Worm (Caenorhabditis elegans) whole organism, young adult: ENCODE measurements around the gene C40A11.7.

ENCODE experiments used
- F22D6.2 ChIP-seq: sonication (generic microtip); optimal IDR thresholded peaks from 2 replicates; lab custom pipeline; 2016; ENCODE audit warnings: mild to moderate bottlenecking, missing genetic modification characterization, missing compliant biosample characterization
- F23B12.7 ChIP-seq: sonication (generic microtip); optimal IDR thresholded peaks from 2 replicates; lab custom pipeline; 2017; ENCODE audit warnings: missing genetic modification characterization, mild to moderate bottlenecking, missing compliant biosample characterization, antibody characterized with exemption, moderate library complexity; ENCODE audit not compliant: insufficient read depth
- F33H1.4 ChIP-seq: fragments of 200-800 bp; sonication (Bioruptor generic); IDR thresholded peaks from 2 replicates; pipeline ENCODE4 v1.3.6; 2022; ENCODE audit warnings: missing genetic modification reagents, missing genetic modification characterization, missing compliant biosample characterization
- F49E8.2 ChIP-seq: sonication (generic microtip); optimal IDR thresholded peaks from 3 replicates; lab custom pipeline; 2017; ENCODE audit warnings: missing genetic modification characterization, mild to moderate bottlenecking, missing compliant biosample characterization, antibody characterized with exemption, moderate library complexity; ENCODE audit not compliant: insufficient read depth
- F52B5.7 ChIP-seq: sonication (generic microtip); optimal IDR thresholded peaks from 2 replicates; lab custom pipeline; 2016; ENCODE audit warnings: mild to moderate bottlenecking, missing genetic modification characterization, missing compliant biosample characterization
- Y53F4B.3 ChIP-seq: fragments of 200-800 bp; sonication (Bioruptor generic); IDR thresholded peaks from 2 replicates; pipeline ENCODE4 v1.3.6; 2022; ENCODE audit warnings: missing genetic modification reagents, missing genetic modification characterization, missing compliant biosample characterization
- Y67H2A.10 ChIP-seq: fragments of 200-800 bp; sonication (Bioruptor generic); conservative IDR thresholded peaks from 2 replicates; pipeline ENCODE4 v1.3.6; 2022; ENCODE audit warnings: missing genetic modification reagents, missing genetic modification characterization, missing compliant biosample characterization
- Y95B8A.8 ChIP-seq: fragments of 200-800 bp; sonication (Bioruptor generic); IDR thresholded peaks from 2 replicates; pipeline ENCODE4 v1.3.6; 2022; ENCODE audit warnings: missing genetic modification reagents, missing genetic modification characterization, missing compliant biosample characterization
- ZK185.1 ChIP-seq: sonication (generic microtip); optimal IDR thresholded peaks from 2 replicates; lab custom pipeline; 2016; ENCODE audit warnings: mild to moderate bottlenecking, missing genetic modification characterization, missing compliant biosample characterization; ENCODE audit not compliant: poor library complexity, severe bottlenecking
- ama-1 ChIP-seq, 3 experiments: fragments of 150-350 bp in 1 of 3; sonication (generic microtip) in 2 of 3; optimal IDR thresholded peaks; 2 replicates each; lab custom pipeline; 2014 to 2018; ENCODE audit warnings: missing biosample characterization in 2 of 3, missing genetic modification characterization in 2 of 3, missing genetic modification reagents in 2 of 3
- cebp-2 ChIP-seq: fragments of 200-800 bp; sonication (Bioruptor generic); IDR thresholded peaks from 2 replicates; pipeline ENCODE4 v1.3.6; 2022; ENCODE audit warnings: missing genetic modification characterization, missing compliant biosample characterization
- ceh-100 ChIP-seq: fragments of 200-800 bp; sonication (Bioruptor generic); IDR thresholded peaks from 2 replicates; pipeline ENCODE4 v1.3.6; 2022; ENCODE audit warnings: missing genetic modification reagents, missing genetic modification characterization, missing compliant biosample characterization
- ceh-58 ChIP-seq: fragments of 200-800 bp; sonication (Bioruptor generic); IDR thresholded peaks from 2 replicates; pipeline ENCODE4 v1.3.6; 2022; ENCODE audit warnings: missing genetic modification characterization, missing compliant biosample characterization
- ceh-79 ChIP-seq: sonication (generic microtip); optimal IDR thresholded peaks from 2 replicates; lab custom pipeline; 2017; ENCODE audit warnings: mild to moderate bottlenecking, missing genetic modification characterization, missing compliant biosample characterization
- dpff-1 ChIP-seq: sonication (generic microtip); optimal IDR thresholded peaks from 2 replicates; lab custom pipeline; 2017; ENCODE audit warnings: mild to moderate bottlenecking, missing genetic modification characterization, missing compliant biosample characterization
- dpl-1 ChIP-seq: fragments of 150-350 bp; optimal IDR thresholded peaks from 2 replicates; lab custom pipeline; 2014; ENCODE audit warnings: missing biosample characterization, missing genetic modification reagents, missing genetic modification characterization
- egrh-3 ChIP-seq: fragments of 200-800 bp; sonication (Bioruptor generic); IDR thresholded peaks from 2 replicates; pipeline ENCODE4 v1.3.6; 2022; ENCODE audit warnings: missing genetic modification reagents, missing genetic modification characterization, missing compliant biosample characterization
- him-1 ChIP-seq: sonication (generic microtip); optimal IDR thresholded peaks from 2 replicates; lab custom pipeline; 2016; ENCODE audit warnings: missing genotype, missing genetic modification reagents, missing genetic modification characterization, missing compliant biosample characterization
- hrde-1 ChIP-seq: sonication (generic microtip); optimal IDR thresholded peaks from 2 replicates; lab custom pipeline; 2016; ENCODE audit warnings: missing genetic modification characterization, mild to moderate bottlenecking, missing compliant biosample characterization, moderate library complexity, missing genotype, missing genetic modification reagents, borderline replicate concordance
- lin-35 ChIP-seq, 3 experiments: fragments of 150-350 bp in 2 of 3; sonication (generic microtip) in 1 of 3; optimal IDR thresholded peaks; 2 replicates each; lab custom pipeline; 2014 to 2018; ENCODE audit warnings: missing biosample characterization in 3 of 3, missing genetic modification characterization in 3 of 3, missing genetic modification reagents in 3 of 3
- madf-10 ChIP-seq: sonication (generic microtip); optimal IDR thresholded peaks from 2 replicates; lab custom pipeline; 2016; ENCODE audit warnings: mild to moderate bottlenecking, missing genetic modification characterization, missing compliant biosample characterization
- madf-3 ChIP-seq: fragments of 200-800 bp; sonication (Bioruptor generic); IDR thresholded peaks from 2 replicates; pipeline ENCODE4 v1.3.6; 2022; ENCODE audit warnings: missing genetic modification reagents, missing genetic modification characterization, missing compliant biosample characterization
- mcd-1 ChIP-seq: fragments of 200-800 bp; sonication (Bioruptor generic); IDR thresholded peaks from 2 replicates; pipeline ENCODE4 v1.3.6; 2022; ENCODE audit warnings: missing genetic modification reagents, missing genetic modification characterization, missing compliant biosample characterization
- mel-28 ChIP-seq: sonication (generic microtip); optimal IDR thresholded peaks from 2 replicates; lab custom pipeline; 2016; ENCODE audit warnings: borderline replicate concordance, mild to moderate bottlenecking, missing genetic modification characterization, missing compliant biosample characterization
- nhr-27 ChIP-seq: fragments of 200-800 bp; sonication (Bioruptor generic); optimal IDR thresholded peaks from 2 replicates; lab custom pipeline; 2018; ENCODE audit warnings: mild to moderate bottlenecking, missing genetic modification characterization, moderate library complexity, missing compliant biosample characterization
- nhr-90 ChIP-seq: sonication (generic microtip); optimal IDR thresholded peaks from 2 replicates; lab custom pipeline; 2016; ENCODE audit warnings: missing genotype, mild to moderate bottlenecking, missing genetic modification characterization, missing compliant biosample characterization
- pha-4 ChIP-seq: fragments of 150-350 bp; sonication (generic microtip); optimal IDR thresholded peaks from 2 replicates; lab custom pipeline; 2014; ENCODE audit warnings: missing biosample characterization, missing genetic modification reagents, missing genetic modification characterization
- rcor-1 ChIP-seq: fragments of 200-800 bp; sonication (Bioruptor generic); IDR thresholded peaks from 2 replicates; pipeline ENCODE4 v1.3.6; 2022; ENCODE audit warnings: missing genetic modification reagents, missing genetic modification characterization, missing compliant biosample characterization
- repo-1 ChIP-seq: sonication (generic microtip); optimal IDR thresholded peaks from 2 replicates; lab custom pipeline; 2017; ENCODE audit warnings: mild to moderate bottlenecking, missing genetic modification characterization, missing compliant biosample characterization
- sdz-38 ChIP-seq: sonication (generic microtip); optimal IDR thresholded peaks from 2 replicates; lab custom pipeline; 2016; ENCODE audit warnings: missing genotype, missing genetic modification characterization, missing compliant biosample characterization
- sea-2 ChIP-seq: fragments of 200-800 bp; sonication (Bioruptor generic); IDR thresholded peaks from 2 replicates; pipeline ENCODE4 v1.3.6; 2022; ENCODE audit warnings: missing genetic modification characterization, missing compliant biosample characterization
- snpc-1.3 ChIP-seq: sonication (generic microtip); optimal IDR thresholded peaks from 2 replicates; lab custom pipeline; 2017; ENCODE audit warnings: missing genetic modification characterization, mild to moderate bottlenecking, missing compliant biosample characterization, antibody characterized with exemption, moderate library complexity, missing genotype, missing genetic modification reagents; ENCODE audit not compliant: insufficient read depth
- xnd-1 ChIP-seq: sonication (generic microtip); optimal IDR thresholded peaks from 2 replicates; lab custom pipeline; 2016; ENCODE audit warnings: missing genotype, missing genetic modification reagents, missing genetic modification characterization, missing compliant biosample characterization
- ztf-25 ChIP-seq: fragments of 200-800 bp; sonication (Bioruptor generic); IDR thresholded peaks from 2 replicates; pipeline ENCODE4 v1.3.6; 2022; ENCODE audit warnings: missing genetic modification reagents, missing genetic modification characterization, missing compliant biosample characterization

The C40A11.7 gene

DNA sequence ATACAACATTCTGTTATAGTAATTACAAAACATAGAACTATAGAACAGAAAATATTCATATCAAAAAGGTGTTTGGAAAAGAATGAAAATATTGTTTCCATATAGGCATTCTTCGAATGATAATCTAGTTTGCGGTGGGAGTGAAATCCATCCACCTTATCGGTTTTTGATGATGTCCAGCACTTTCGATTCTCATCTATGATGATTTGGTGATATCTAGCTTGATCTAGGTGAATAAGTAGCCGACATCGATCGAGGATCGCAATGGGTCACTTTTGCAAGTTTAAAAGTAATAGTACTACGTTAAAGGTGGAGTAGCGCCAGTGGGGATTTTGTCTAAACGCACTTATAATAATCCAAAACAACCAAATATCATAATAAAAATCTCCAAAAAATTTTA lies 37.4 kb downstream of the C40A11.7 start, which contains the start of gene R52.6:
R52.6 (minus strand) TSS at position 101 of the 400 bp plus-strand sequence.
- TF ChIP-seq cebp-2 (GFP tag; lab: Robert Waterston, UW) (no peak), xnd-1 (no peak), F49E8.2 (tag; lab: Kevin White, UChicago) (no peak), rcor-1 (GFP tag; lab: Robert Waterston, UW) (no peak), hrde-1 (tag; lab: Kevin White, UChicago) (no peak), F22D6.2 (no peak), ZK185.1 (tag; lab: Kevin White, UChicago) (no peak), madf-10 (tag; lab: Kevin White, UChicago) (no peak), ceh-79 (tag; lab: Kevin White, UChicago) (no peak), ceh-100 (GFP tag; lab: Robert Waterston, UW) (no peak), nhr-27 (tag; lab: Kevin White, UChicago) (no peak), sea-2 (GFP tag; lab: Robert Waterston, UW) (no peak), lin-35 (GFP tag; optimal IDR thresholded peaks at IDR 0.05; lab: Kevin White, UChicago) (no peak), dpl-1 (GFP tag; lab: Kevin White, UChicago) (no peak), F52B5.7 (no peak)

DNA sequence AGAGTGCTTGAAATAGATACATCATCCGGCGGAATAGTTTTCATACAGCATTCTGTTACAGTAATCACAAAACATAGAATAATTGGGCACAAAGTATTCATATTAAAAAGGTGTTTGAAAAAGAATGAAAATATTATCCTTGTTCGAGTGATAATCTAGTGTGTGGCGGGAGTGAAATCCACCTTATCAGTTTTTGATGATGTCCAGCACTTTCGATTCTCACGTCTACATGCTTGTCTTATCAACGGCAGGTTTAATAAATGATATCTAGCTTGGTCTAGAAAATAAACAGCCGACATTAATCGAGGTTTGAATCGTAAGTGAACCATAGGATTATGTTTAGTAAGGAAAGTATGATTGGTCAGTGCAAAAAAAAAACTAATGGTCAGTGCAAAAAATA lies 40.4 kb downstream of the C40A11.7 start, which contains the start of gene R52.5:
R52.5 (minus strand) TSS at position 101 of the 400 bp plus-strand sequence.
- TF ChIP-seq lin-35 (GFP tag; optimal IDR thresholded peaks at IDR 0.05; lab: Kevin White, UChicago) (no peak), ZK185.1 (tag; lab: Kevin White, UChicago) (no peak), nhr-90 (tag; lab: Kevin White, UChicago) (no peak), Y95B8A.8 (GFP tag; lab: Robert Waterston, UW) (no peak), repo-1 (tag; lab: Kevin White, UChicago) (no peak), Y53F4B.3 (GFP tag; lab: Robert Waterston, UW) (no peak), him-1 (peak; percentile 52)

DNA sequence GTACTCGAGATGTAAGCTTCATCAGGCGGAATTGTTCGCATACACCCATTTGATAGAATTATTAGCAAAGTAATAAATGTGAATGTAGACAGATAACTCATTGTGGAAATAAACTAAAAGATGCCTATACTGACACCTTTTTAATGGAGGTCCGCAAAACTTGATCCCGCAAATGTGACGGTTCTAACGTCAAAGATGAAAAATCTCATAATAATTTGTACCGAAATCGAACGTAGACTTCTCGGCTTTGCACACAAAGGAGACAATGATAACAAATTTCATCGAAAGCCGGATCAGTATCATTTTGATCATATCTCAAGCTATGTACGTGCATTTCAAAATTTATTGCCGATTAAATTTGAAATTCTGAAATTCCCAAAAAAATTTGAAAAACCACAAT lies 42.1 kb downstream of the C40A11.7 start, which contains the start of gene R52.4:
R52.4 (minus strand) TSS at position 101 of the 400 bp plus-strand sequence.
- TF ChIP-seq dpff-1: no peak
- no peak for TF ChIP-seq ceh-58 (GFP tag; lab: Robert Waterston, UW)
- TF ChIP-seq snpc-1.3 (tag; lab: Kevin White, UChicago): no peak
- TF ChIP-seq ztf-25 (GFP tag; lab: Robert Waterston, UW): no peak
- TF ChIP-seq F33H1.4: no peak
- TF ChIP-seq F23B12.7 (tag; lab: Kevin White, UChicago): no peak
- no peak for TF ChIP-seq egrh-3 (GFP tag; lab: Robert Waterston, UW)
- no peak for TF ChIP-seq F22D6.2
- TF ChIP-seq madf-3 (GFP tag; lab: Robert Waterston, UW): no peak
- no peak for TF ChIP-seq Y67H2A.10 (GFP tag; lab: Robert Waterston, UW)
- TF ChIP-seq mel-28: no peak
- no peak for TF ChIP-seq sdz-38 (tag; lab: Kevin White, UChicago)
- TF ChIP-seq mcd-1: no peak
- TF ChIP-seq ama-1 (optimal IDR thresholded peaks at IDR 0.05; lab: Kevin White, UChicago): no peak
- no peak for TF ChIP-seq ama-1 (GFP tag; optimal IDR thresholded peaks at IDR 0.05; lab: Kevin White, UChicago)
- no peak for TF ChIP-seq pha-4 (tag; lab: Kevin White, UChicago)
